Fruit fly (Drosophila melanogaster) whole organism, embryonic: ENCODE data around the gene CG9948.

ENCODE experiments used
- Bteb2 ChIP-seq: fragments of 200-800 bp; sonication (Bioruptor generic); optimal IDR thresholded peaks from 2 replicates; lab custom pipeline; 2016; ENCODE audit warnings: missing biosample characterization, missing genetic modification characterization
- CG10147 ChIP-seq: fragments of 200-800 bp; sonication (Bioruptor generic); optimal IDR thresholded peaks from 2 replicates; lab custom pipeline; 2019; ENCODE audit warnings: missing biosample characterization, mild to moderate bottlenecking, missing genetic modification characterization, moderate library complexity
- CG10209 ChIP-seq: fragments of 200-800 bp; sonication (Bioruptor generic); optimal IDR thresholded peaks from 3 replicates; lab custom pipeline; 2017; ENCODE audit warnings: missing biosample characterization, mild to moderate bottlenecking, missing genetic modification characterization, missing genetic modification reagents
- CG10654 ChIP-seq: fragments of 200-800 bp; sonication (Bioruptor generic); optimal IDR thresholded peaks from 2 replicates; lab custom pipeline; 2016; ENCODE audit warnings: missing biosample characterization, missing genetic modification characterization
- CG12236 ChIP-seq: fragments of 200-800 bp; sonication (Bioruptor generic); optimal IDR thresholded peaks from 2 replicates; lab custom pipeline; 2016; ENCODE audit warnings: missing biosample characterization, missing genetic modification characterization
- CG1603 ChIP-seq: fragments of 200-800 bp; sonication (Bioruptor generic); optimal IDR thresholded peaks from 2 replicates; lab custom pipeline; 2019; ENCODE audit warnings: missing biosample characterization, mild to moderate bottlenecking, missing genetic modification characterization, moderate library complexity
- CG2875 ChIP-seq: fragments of 200-800 bp; sonication (Bioruptor generic); optimal IDR thresholded peaks from 2 replicates; lab custom pipeline; 2017; ENCODE audit warnings: missing biosample characterization, mild to moderate bottlenecking, missing genetic modification characterization, missing genetic modification reagents
- CG4328 ChIP-seq: fragments of 200-800 bp; sonication (Bioruptor generic); optimal IDR thresholded peaks from 3 replicates; lab custom pipeline; 2017; ENCODE audit warnings: missing biosample characterization, missing genetic modification reagents, missing genetic modification characterization
- CG6813 ChIP-seq: fragments of 200-800 bp; sonication (Bioruptor generic); optimal IDR thresholded peaks from 2 replicates; lab custom pipeline; 2017; ENCODE audit warnings: missing biosample characterization, missing genetic modification characterization, mild to moderate bottlenecking, moderate library complexity, missing genetic modification reagents
- CG8281 ChIP-seq: fragments of 200-800 bp; sonication (Bioruptor generic); optimal IDR thresholded peaks from 2 replicates; lab custom pipeline; 2018; ENCODE audit warnings: missing biosample characterization, mild to moderate bottlenecking, missing genetic modification characterization, moderate library complexity
- CG8359 ChIP-seq: fragments of 200-800 bp; sonication (Bioruptor generic); optimal IDR thresholded peaks from 2 replicates; lab custom pipeline; 2017; ENCODE audit warnings: missing biosample characterization, mild to moderate bottlenecking, missing genetic modification characterization, borderline replicate concordance
- CG8478 ChIP-seq: fragments of >200 bp; optimal IDR thresholded peaks from 2 replicates; lab custom pipeline; 2018
- CG8924 ChIP-seq: fragments of 200-800 bp; optimal IDR thresholded peaks from 3 replicates; lab custom pipeline; 2019; ENCODE audit warnings: missing biosample characterization, mild to moderate bottlenecking, missing genetic modification characterization, moderate library complexity
- CG9609 ChIP-seq: fragments of 200-800 bp; sonication (Bioruptor generic); optimal IDR thresholded peaks from 3 replicates; lab custom pipeline; 2016; ENCODE audit warnings: missing biosample characterization, missing genetic modification characterization
- CG9876 ChIP-seq: fragments of 200-800 bp; sonication (Bioruptor generic); optimal IDR thresholded peaks from 2 replicates; lab custom pipeline; 2016; ENCODE audit warnings: missing biosample characterization, missing genetic modification characterization
- D19A ChIP-seq: fragments of 200-800 bp; optimal IDR thresholded peaks from 3 replicates; lab custom pipeline; 2019; ENCODE audit warnings: missing biosample characterization, mild to moderate bottlenecking, missing genetic modification characterization, moderate library complexity
- D19B ChIP-seq: fragments of 200-800 bp; sonication (Bioruptor generic); optimal IDR thresholded peaks from 2 replicates; lab custom pipeline; 2017; ENCODE audit warnings: missing biosample characterization, mild to moderate bottlenecking, missing genetic modification characterization
- Deaf1 ChIP-seq: fragments of 200-800 bp; optimal IDR thresholded peaks from 3 replicates; lab custom pipeline; 2019; ENCODE audit warnings: missing biosample characterization, mild to moderate bottlenecking, missing genetic modification characterization, moderate library complexity
- Dek ChIP-seq: fragments of 200-800 bp; sonication (Bioruptor generic); optimal IDR thresholded peaks from 3 replicates; lab custom pipeline; 2019; ENCODE audit warnings: missing biosample characterization, mild to moderate bottlenecking, missing genetic modification characterization, moderate library complexity
- Fer2 ChIP-seq: fragments of 200-800 bp; sonication (Bioruptor generic); optimal IDR thresholded peaks from 2 replicates; lab custom pipeline; 2018; ENCODE audit warnings: missing biosample characterization, mild to moderate bottlenecking, missing genetic modification characterization, moderate library complexity
- HmgD ChIP-seq: fragments of 200-800 bp; sonication (Bioruptor generic); optimal IDR thresholded peaks from 3 replicates; lab custom pipeline; 2016; ENCODE audit warnings: missing biosample characterization, missing genetic modification characterization
- NC2β ChIP-seq: fragments of 200-800 bp; sonication (Bioruptor generic); optimal IDR thresholded peaks from 2 replicates; lab custom pipeline; 2016; ENCODE audit warnings: missing biosample characterization, missing genetic modification characterization
- NFAT ChIP-seq: fragments of 200-800 bp; sonication (Bioruptor generic); IDR thresholded peaks from 2 replicates; pipeline ENCODE4 v1.3.6; 2022; ENCODE audit warnings: missing biosample characterization, missing genetic modification characterization
- Oli ChIP-seq: fragments of 200-800 bp; sonication (Bioruptor generic); optimal IDR thresholded peaks from 2 replicates; lab custom pipeline; 2018; ENCODE audit warnings: missing biosample characterization, mild to moderate bottlenecking, missing genetic modification characterization, moderate library complexity
- Pdp1 ChIP-seq, 2 experiments: fragments of 200-800 bp; sonication (Bioruptor generic); optimal IDR thresholded peaks; 3 replicates each; lab custom pipeline; 2016; ENCODE audit warnings: missing biosample characterization in 2 of 2, missing genetic modification characterization in 2 of 2, mild to moderate bottlenecking in 1 of 2, moderate library complexity in 1 of 2
- Sox100B ChIP-seq: fragments of 200-800 bp; sonication (Bioruptor generic); optimal IDR thresholded peaks from 3 replicates; lab custom pipeline; 2018; ENCODE audit warnings: missing biosample characterization, mild to moderate bottlenecking, missing genetic modification characterization
- Ssrp ChIP-seq: fragments of 200-800 bp; sonication (Bioruptor generic); optimal IDR thresholded peaks from 2 replicates; lab custom pipeline; 2018; ENCODE audit warnings: missing biosample characterization, mild to moderate bottlenecking, missing genetic modification characterization, moderate library complexity
- Trl ChIP-seq, 3 experiments: fragments of >200 bp in 2 of 3; fragments of 200-800 bp in 1 of 3; sonication (Bioruptor generic) in 1 of 3; optimal IDR thresholded peaks; 2 replicates in 1 of 3; 3 replicates in 2 of 3; lab custom pipeline; 2016 to 2017; ENCODE audit warnings: missing biosample characterization in 1 of 3, missing genetic modification characterization in 1 of 3
- Usf ChIP-seq: fragments of 200-800 bp; sonication (Bioruptor generic); optimal IDR thresholded peaks from 2 replicates; lab custom pipeline; 2017; ENCODE audit warnings: missing genotype, missing biosample characterization, missing genetic modification characterization
- ash1 ChIP-seq: fragments of 200-800 bp; sonication (Bioruptor generic); optimal IDR thresholded peaks from 2 replicates; lab custom pipeline; 2018; ENCODE audit warnings: missing biosample characterization, mild to moderate bottlenecking, missing genetic modification characterization
- bigmax ChIP-seq: fragments of 200-800 bp; sonication (Bioruptor generic); optimal IDR thresholded peaks from 2 replicates; lab custom pipeline; 2018; ENCODE audit warnings: missing biosample characterization, mild to moderate bottlenecking, missing genetic modification characterization
- corto ChIP-seq: fragments of 200-800 bp; sonication (Bioruptor generic); optimal IDR thresholded peaks from 2 replicates; lab custom pipeline; 2016; ENCODE audit warnings: missing biosample characterization, mild to moderate bottlenecking, missing genetic modification characterization, moderate library complexity
- croc ChIP-seq: fragments of 200-800 bp; sonication (Bioruptor generic); conservative IDR thresholded peaks from 3 replicates; pipeline ENCODE4 v1.3.6; 2022; ENCODE audit warnings: missing biosample characterization, missing genetic modification characterization
- dan ChIP-seq: fragments of 200-800 bp; sonication (Bioruptor generic); IDR thresholded peaks from 2 replicates; pipeline ENCODE4 v1.3.6; 2022; ENCODE audit warnings: missing biosample characterization, missing genetic modification characterization
- ems ChIP-seq: fragments of 200-800 bp; sonication (Bioruptor generic); optimal IDR thresholded peaks from 3 replicates; lab custom pipeline; 2016; ENCODE audit warnings: missing biosample characterization, missing genetic modification characterization
- fd96Cb ChIP-seq: fragments of 200-800 bp; sonication (Bioruptor generic); optimal IDR thresholded peaks from 2 replicates; lab custom pipeline; 2018; ENCODE audit warnings: missing biosample characterization, mild to moderate bottlenecking, missing genetic modification characterization, moderate library complexity
- gce ChIP-seq: fragments of 200-800 bp; sonication (Bioruptor generic); IDR thresholded peaks from 3 replicates; pipeline ENCODE4 v1.3.6; 2022; ENCODE audit warnings: missing biosample characterization, missing genetic modification characterization
- her ChIP-seq: fragments of 200-800 bp; sonication (Bioruptor generic); optimal IDR thresholded peaks from 2 replicates; lab custom pipeline; 2016; ENCODE audit warnings: missing biosample characterization, missing genetic modification characterization
- ind ChIP-seq: fragments of 200-800 bp; sonication (Bioruptor generic); optimal IDR thresholded peaks from 3 replicates; lab custom pipeline; 2016; ENCODE audit warnings: missing biosample characterization, missing genetic modification characterization
- oc ChIP-seq: fragments of 200-800 bp; sonication (Bioruptor generic); optimal IDR thresholded peaks from 2 replicates; lab custom pipeline; 2018; ENCODE audit warnings: missing biosample characterization, mild to moderate bottlenecking, missing genetic modification characterization, moderate library complexity
- pfk ChIP-seq: fragments of 200-800 bp; sonication (Bioruptor generic); optimal IDR thresholded peaks from 2 replicates; lab custom pipeline; 2018; ENCODE audit warnings: missing biosample characterization, mild to moderate bottlenecking, missing genetic modification characterization, moderate library complexity
- pnt ChIP-seq: fragments of 200-800 bp; sonication (Bioruptor generic); optimal IDR thresholded peaks from 3 replicates; lab custom pipeline; 2016; ENCODE audit warnings: missing biosample characterization, missing genetic modification characterization
- repo ChIP-seq: fragments of 200-800 bp; sonication (Bioruptor generic); optimal IDR thresholded peaks from 2 replicates; lab custom pipeline; 2016; ENCODE audit warnings: missing biosample characterization, missing genetic modification characterization
- stwl ChIP-seq: fragments of 200-800 bp; sonication (Bioruptor generic); optimal IDR thresholded peaks from 3 replicates; lab custom pipeline; 2018; ENCODE audit warnings: missing biosample characterization, mild to moderate bottlenecking, missing genetic modification characterization, moderate library complexity
- sug ChIP-seq: fragments of 200-800 bp; optimal IDR thresholded peaks from 2 replicates; lab custom pipeline; 2019; ENCODE audit warnings: missing biosample characterization, mild to moderate bottlenecking, missing genetic modification characterization, moderate library complexity
- toy ChIP-seq: fragments of 200-800 bp; sonication (Bioruptor generic); IDR thresholded peaks from 2 replicates; pipeline ENCODE4 v1.3.6; 2022; ENCODE audit warnings: missing biosample characterization, missing genetic modification characterization
- tup ChIP-seq: fragments of 200-800 bp; sonication (Bioruptor generic); optimal IDR thresholded peaks from 2 replicates; lab custom pipeline; 2016; ENCODE audit warnings: missing biosample characterization, mild to moderate bottlenecking, missing genetic modification characterization, moderate library complexity
- wdn ChIP-seq: fragments of 200-800 bp; sonication (Bioruptor generic); IDR thresholded peaks from 2 replicates; pipeline ENCODE4 v1.3.6; 2022; ENCODE audit warnings: missing biosample characterization, missing genetic modification characterization

The CG9948 gene

DNA sequence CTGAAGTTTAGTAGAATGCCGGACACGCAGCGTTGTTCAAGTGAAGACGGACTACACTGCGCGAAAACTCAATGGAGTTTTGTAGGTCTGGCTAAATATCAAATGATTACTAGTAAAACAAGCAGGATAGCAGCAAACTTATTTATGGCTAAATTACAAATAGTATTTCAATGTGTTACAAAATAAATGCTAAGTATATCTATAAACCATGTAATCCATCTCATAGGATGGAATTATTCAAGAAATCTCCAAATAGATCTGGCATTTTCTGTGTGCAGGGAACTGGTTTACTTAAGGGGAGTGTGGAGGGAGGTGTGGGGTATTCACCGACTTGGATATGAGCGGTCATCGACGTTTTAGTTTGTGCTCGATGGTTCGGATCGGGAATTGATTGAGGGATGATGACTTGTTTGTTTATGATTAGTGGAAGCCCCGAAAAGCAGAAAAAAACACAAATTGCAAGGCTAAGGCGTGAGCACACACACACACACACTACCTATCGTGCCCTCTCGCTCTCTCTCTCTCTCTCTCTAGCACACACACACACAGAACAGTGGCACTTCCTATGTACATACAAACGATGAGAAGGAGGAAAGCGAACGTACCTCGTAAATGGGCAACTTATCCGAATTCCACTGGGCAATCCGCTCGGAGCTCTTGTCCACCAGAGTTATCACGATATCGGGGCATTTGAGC lies 8.1 kb downstream of the CG9948 start (continued):
- TF ChIP-seq wdn (GFP tag; lab: Robert Waterston, UW) (peak; percentile 50), CG10209 (peak; percentile 87), CG4328 (no peak), toy (no peak), Deaf1 (tag; lab: Kevin White, UChicago) (no peak), bigmax (no peak), CG8359 (peak; percentile 45), CG10147 (GFP tag; lab: Kevin White, UChicago) (peak; percentile 54), pfk (GFP tag; lab: Kevin White, UChicago) (no peak), Trl (optimal IDR thresholded peaks at IDR 0.05; lab: Kevin White, UChicago) (peak in 1 of 2 experiments; percentile 70), Trl (GFP tag; optimal IDR thresholded peaks at IDR 0.05; lab: Kevin White, UChicago) (peak; percentile 68), Sox100B (GFP tag; lab: Kevin White, UChicago) (peak; percentile 74), pnt (GFP tag; lab: Kevin White, UChicago) (peak; percentile 77), her (peak; percentile 67), oc (tag; lab: Kevin White, UChicago) (peak; percentile 80), D19B (peak; percentile 6), CG10654 (GFP tag; lab: Kevin White, UChicago) (peak; percentile 72), Fer2 (tag; lab: Kevin White, UChicago) (peak; percentile 48), CG9609 (GFP tag; lab: Kevin White, UChicago) (peak; percentile 63), croc (peak; percentile 64; the same call in 2 of the 3 replicates), fd96Cb (tag; lab: Kevin White, UChicago) (peak; percentile 85), ems (GFP tag; lab: Kevin White, UChicago) (peak; percentile 68), CG9876 (peak; percentile 56), CG12236 (GFP tag; lab: Kevin White, UChicago) (peak; percentile 82), CG6813 (peak; percentile 73), Usf (GFP tag; lab: Kevin White, UChicago) (peak; percentile 54), ash1 (GFP tag; lab: Kevin White, UChicago) (no peak), HmgD (GFP tag; lab: Kevin White, UChicago) (peak; percentile 47), CG1603 (tag; lab: Kevin White, UChicago) (peak; percentile 94), D19A (tag; lab: Kevin White, UChicago) (peak; percentile 81), NFAT (GFP tag; lab: Robert Waterston, UW) (0 out of 2 replicates have a peak, but pooled peaks have one; percentile 37), dan (GFP tag; lab: Robert Waterston, UW) (no peak), repo (GFP tag; lab: Kevin White, UChicago) (peak; percentile 71), CG8478 (lab: Kevin White, UChicago) (peak; percentile 86), CG8924 (tag; lab: Kevin White, UChicago) (peak; percentile 88), gce (GFP tag; lab: Robert Waterston, UW) (peak; percentile 46; the same call in 1 of the 3 replicates), CG8281 (tag; lab: Kevin White, UChicago) (peak; percentile 40), Oli (tag; lab: Kevin White, UChicago) (peak; percentile 84), corto (GFP tag; lab: Kevin White, UChicago) (no peak), Bteb2 (peak; percentile 75), Ssrp (tag; lab: Kevin White, UChicago) (peak; percentile 83), Dek (tag; lab: Kevin White, UChicago) (peak; percentile 71), sug (tag; lab: Kevin White, UChicago) (no peak), stwl (tag; lab: Kevin White, UChicago) (no peak), ind (peak; percentile 78), NC2β (GFP tag; lab: Kevin White, UChicago) (peak; percentile 76), Pdp1 (GFP tag; optimal IDR thresholded peaks at IDR 0.05; lab: Kevin White, UChicago) (peak; percentile 74 to 75), CG2875 (GFP tag; lab: Kevin White, UChicago) (peak; percentile 79), tup (GFP tag; lab: Kevin White, UChicago) (peak; percentile 19)
